Worm (Caenorhabditis elegans) whole organism, L1 larva: ENCODE results near the gene hlh-4.

Source experiments
- ama-1 ChIP-seq: fragments of 150-350 bp; optimal IDR thresholded peaks from 2 replicates; lab custom pipeline; 2014
- elt-3 ChIP-seq, 6 experiments: fragments of 150-350 bp in 1 of 6; sonication (generic microtip); optimal IDR thresholded peaks; 2 replicates each; lab custom pipeline; 2017 to 2018; ENCODE audit warnings: missing biosample characterization in 6 of 6, missing genetic modification characterization in 6 of 6, inconsistent platforms in 1 of 6
- fkh-10 ChIP-seq: sonication (generic microtip); optimal IDR thresholded peaks from 2 replicates; lab custom pipeline; 2017; ENCODE audit warnings: missing biosample characterization, missing genetic modification reagents, missing genetic modification characterization
- fkh-8 ChIP-seq: sonication (generic microtip); optimal IDR thresholded peaks from 2 replicates; lab custom pipeline; 2016; ENCODE audit warnings: mild to moderate bottlenecking, missing genetic modification characterization, missing compliant biosample characterization
- hpl-2 ChIP-seq: fragments of 150-350 bp; optimal IDR thresholded peaks from 2 replicates; lab custom pipeline; 2014; ENCODE audit warnings: missing biosample characterization, missing genetic modification reagents, missing genetic modification characterization
- lin-35 ChIP-seq, 2 experiments: fragments of 150-350 bp; optimal IDR thresholded peaks; 2 replicates each; lab custom pipeline; 2014; ENCODE audit warnings: missing biosample characterization in 2 of 2, missing genetic modification characterization in 2 of 2, missing genetic modification reagents in 2 of 2
- mep-1 ChIP-seq: fragments of 150-350 bp; optimal IDR thresholded peaks from 2 replicates; lab custom pipeline; 2014; ENCODE audit warnings: missing biosample characterization, missing genetic modification characterization
- nhr-237 ChIP-seq: fragments of 150-350 bp; optimal IDR thresholded peaks from 2 replicates; lab custom pipeline; 2014; ENCODE audit warnings: missing biosample characterization, missing genetic modification characterization
- nhr-76 ChIP-seq: sonication (generic microtip); optimal IDR thresholded peaks from 2 replicates; lab custom pipeline; 2017; ENCODE audit warnings: missing biosample characterization, missing genetic modification characterization
- nhr-77 ChIP-seq: fragments of 150-350 bp; optimal IDR thresholded peaks from 2 replicates; lab custom pipeline; 2014; ENCODE audit warnings: missing biosample characterization, missing genetic modification characterization
- skn-1 ChIP-seq: fragments of 150-350 bp; optimal IDR thresholded peaks from 2 replicates; lab custom pipeline; 2014; ENCODE audit warnings: missing biosample characterization, missing genetic modification characterization
- unc-130 ChIP-seq: fragments of 150-350 bp; optimal IDR thresholded peaks from 2 replicates; lab custom pipeline; 2017; ENCODE audit warnings: missing biosample characterization, missing genetic modification characterization, inconsistent platforms
- unc-62 ChIP-seq: fragments of 150-350 bp; optimal IDR thresholded peaks from 2 replicates; lab custom pipeline; 2014; ENCODE audit warnings: missing biosample characterization, missing genetic modification reagents, missing genetic modification characterization
- ztf-11 ChIP-seq, 2 experiments: sonication (generic microtip); optimal IDR thresholded peaks; 2 replicates each; lab custom pipeline; 2016 to 2017; ENCODE audit warnings: missing genetic modification characterization in 2 of 2, missing biosample characterization in 1 of 2, missing compliant biosample characterization in 1 of 2

DNA sequence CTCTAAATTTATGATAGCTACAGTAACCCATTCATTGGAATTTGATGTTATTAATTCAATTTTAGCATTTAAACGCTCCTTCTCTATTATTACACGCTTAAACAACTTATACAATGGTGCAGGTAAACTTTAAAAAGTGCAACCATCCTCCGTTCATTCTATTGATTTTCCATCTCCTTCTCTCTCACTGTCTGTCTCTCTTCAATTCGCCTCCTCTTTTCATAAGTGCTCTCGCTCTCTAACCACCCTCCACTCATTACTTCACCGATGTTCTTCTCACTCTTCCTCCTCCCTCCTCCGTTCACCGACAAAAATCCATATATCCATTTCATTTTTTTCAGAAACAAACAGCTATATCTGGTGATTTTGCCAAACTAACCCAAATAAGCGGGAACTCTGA, 27.3 kb upstream of the hlh-4 start, which contains the start of gene cbp-1:
- TF ChIP-seq lin-35 (GFP tag; optimal IDR thresholded peaks at IDR 0.05; lab: Kevin White, UChicago), result peak; percentile 14 to 26
- peak in 1 of 2 experiments; percentile 47 for TF ChIP-seq ztf-11 (tag; optimal IDR thresholded peaks at IDR 0.05; lab: Kevin White, UChicago)
- no peak for TF ChIP-seq unc-62 (GFP tag; lab: Kevin White, UChicago)
- TF ChIP-seq fkh-8, result no peak
- TF ChIP-seq skn-1 (tag; lab: Kevin White, UChicago), result no peak
- no peak for TF ChIP-seq nhr-237 (tag; lab: Kevin White, UChicago)
- TF ChIP-seq fkh-10 (GFP tag; lab: Kevin White, UChicago), result no peak
- TF ChIP-seq nhr-77 (tag; lab: Kevin White, UChicago), result no peak
- TF ChIP-seq ama-1 (lab: Kevin White, UChicago), result peak; percentile 72
- TF ChIP-seq unc-130 (tag; lab: Kevin White, UChicago), result peak; percentile 51
- TF ChIP-seq elt-3 (tag; optimal IDR thresholded peaks at IDR 0.05; lab: Kevin White, UChicago), result peak in 1 of 6 experiments; percentile 15
- TF ChIP-seq mep-1 (tag; lab: Kevin White, UChicago), result no peak
- no peak for TF ChIP-seq hpl-2 (GFP tag; lab: Kevin White, UChicago)
- no peak for TF ChIP-seq nhr-76
